Worm (Caenorhabditis elegans) whole organism, L2 larva: ENCODE measurements around the gene fat-2.

Experiments used
- blmp-1 ChIP-seq: sonication (generic microtip); optimal IDR thresholded peaks from 2 replicates; lab custom pipeline; 2017; ENCODE audit warnings: missing genetic modification characterization, mild to moderate bottlenecking, missing compliant biosample characterization, antibody characterized with exemption, moderate library complexity; ENCODE audit not compliant: insufficient read depth
- nhr-23 ChIP-seq: fragments of 150-350 bp; optimal IDR thresholded peaks from 2 replicates; lab custom pipeline; 2014; ENCODE audit warnings: missing biosample characterization, missing genetic modification reagents, missing genetic modification characterization
- ztf-11 ChIP-seq: sonication (generic microtip); optimal IDR thresholded peaks from 2 replicates; lab custom pipeline; 2017; ENCODE audit warnings: missing biosample characterization, missing genetic modification characterization

DNA sequence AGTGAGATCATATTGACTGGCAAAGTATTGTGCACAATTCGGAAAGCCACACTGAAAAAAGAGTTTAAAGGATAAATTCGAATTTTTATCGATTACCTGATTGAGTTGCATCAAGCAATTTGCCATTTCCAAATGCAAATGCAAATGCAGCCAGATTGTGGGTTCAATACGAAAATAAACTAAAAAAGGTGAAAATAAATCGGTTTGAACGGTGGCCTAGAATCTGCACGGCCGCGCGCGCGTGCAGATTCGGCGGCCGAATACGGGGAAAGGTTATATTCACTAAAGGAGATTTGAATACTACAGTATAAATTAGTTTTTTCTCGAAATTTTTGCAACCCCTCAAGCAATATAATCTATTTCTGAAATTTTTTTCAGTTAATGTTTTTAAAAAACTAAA lies 34.4 kb upstream of the fat-2 start, which contains the start of gene Y67H2A.10:
- TF ChIP-seq ztf-11 (tag; lab: Kevin White, UChicago) = no peak
- no peak for TF ChIP-seq nhr-23 (tag; lab: Kevin White, UChicago)
- no peak for TF ChIP-seq blmp-1 (tag; lab: Kevin White, UChicago)
